Worm (Caenorhabditis elegans) whole organism, L2 larva: ENCODE measurements around the gene nlp-61.

Experiments used
- C34F6.9 ChIP-seq: fragments of 150-350 bp; optimal IDR thresholded peaks from 2 replicates; lab custom pipeline; 2014; ENCODE audit warnings: missing biosample characterization, missing genetic modification characterization
- F13H6.1 ChIP-seq: sonication (generic microtip); optimal IDR thresholded peaks from 2 replicates; lab custom pipeline; 2016; ENCODE audit warnings: missing genetic modification characterization, missing compliant biosample characterization
- R02D3.7 ChIP-seq: fragments of 150-350 bp; optimal IDR thresholded peaks from 2 replicates; lab custom pipeline; 2014; ENCODE audit warnings: missing biosample characterization, missing genetic modification characterization
- ZK546.5 ChIP-seq: sonication (generic microtip); optimal IDR thresholded peaks from 2 replicates; lab custom pipeline; 2017; ENCODE audit warnings: missing biosample characterization, missing genetic modification characterization
- alr-1 ChIP-seq: fragments of 150-350 bp; optimal IDR thresholded peaks from 2 replicates; lab custom pipeline; 2014; ENCODE audit warnings: missing biosample characterization, missing genetic modification characterization
- ama-1 ChIP-seq: fragments of 150-350 bp; optimal IDR thresholded peaks from 2 replicates; lab custom pipeline; 2018; ENCODE audit warnings: inconsistent platforms
- blmp-1 ChIP-seq: sonication (generic microtip); optimal IDR thresholded peaks from 2 replicates; lab custom pipeline; 2017; ENCODE audit warnings: missing genetic modification characterization, mild to moderate bottlenecking, missing compliant biosample characterization, antibody characterized with exemption, moderate library complexity; ENCODE audit not compliant: insufficient read depth
- ceh-82 ChIP-seq: fragments of 150-350 bp; optimal IDR thresholded peaks from 2 replicates; lab custom pipeline; 2014; ENCODE audit warnings: missing biosample characterization, missing genetic modification characterization
- crh-2 ChIP-seq: sonication (generic microtip); optimal IDR thresholded peaks from 2 replicates; lab custom pipeline; 2017; ENCODE audit warnings: missing biosample characterization, missing genetic modification characterization
- dmd-4 ChIP-seq: sonication (generic microtip); optimal IDR thresholded peaks from 2 replicates; lab custom pipeline; 2017; ENCODE audit warnings: missing biosample characterization, missing genetic modification characterization
- egl-27 ChIP-seq: sonication (generic microtip); optimal IDR thresholded peaks from 3 replicates; lab custom pipeline; 2017; ENCODE audit warnings: missing biosample characterization, missing genetic modification reagents, missing genetic modification characterization
- elt-3 ChIP-seq: sonication (generic microtip); optimal IDR thresholded peaks from 2 replicates; lab custom pipeline; 2017; ENCODE audit warnings: missing biosample characterization, missing genetic modification characterization
- fos-1 ChIP-seq: fragments of 150-350 bp; optimal IDR thresholded peaks from 2 replicates; lab custom pipeline; 2014; ENCODE audit warnings: missing biosample characterization, missing genetic modification characterization
- gmeb-1 ChIP-seq: fragments of 150-350 bp; optimal IDR thresholded peaks from 2 replicates; lab custom pipeline; 2014; ENCODE audit warnings: missing biosample characterization, missing genetic modification characterization
- lin-11 ChIP-seq: fragments of 150-350 bp; sonication (generic microtip); optimal IDR thresholded peaks from 2 replicates; lab custom pipeline; 2014; ENCODE audit warnings: missing biosample characterization, missing genetic modification characterization, inconsistent platforms, mixed read lengths
- lin-13 ChIP-seq: fragments of 150-350 bp; optimal IDR thresholded peaks from 2 replicates; lab custom pipeline; 2014; ENCODE audit warnings: missing biosample characterization, missing genetic modification reagents, missing genetic modification characterization
- lin-39 ChIP-seq: fragments of 150-350 bp; optimal IDR thresholded peaks from 2 replicates; lab custom pipeline; 2014; ENCODE audit warnings: missing biosample characterization, missing genetic modification reagents, missing genetic modification characterization
- lsy-2 ChIP-seq, 2 experiments: fragments of 150-350 bp in 1 of 2; sonication (generic microtip) in 1 of 2; optimal IDR thresholded peaks; 2 replicates each; lab custom pipeline; 2014 to 2017; ENCODE audit warnings: missing biosample characterization in 2 of 2, missing genetic modification characterization in 2 of 2
- mbf-1 ChIP-seq: sonication (generic microtip); optimal IDR thresholded peaks from 2 replicates; lab custom pipeline; 2017; ENCODE audit warnings: missing biosample characterization, missing genetic modification characterization
- nhr-10 ChIP-seq: sonication (generic microtip); optimal IDR thresholded peaks from 2 replicates; lab custom pipeline; 2017; ENCODE audit warnings: missing biosample characterization, missing genetic modification characterization
- nhr-11 ChIP-seq: fragments of 150-350 bp; optimal IDR thresholded peaks from 2 replicates; lab custom pipeline; 2014; ENCODE audit warnings: missing biosample characterization, missing genetic modification characterization
- nhr-129 ChIP-seq: fragments of 150-350 bp; optimal IDR thresholded peaks from 2 replicates; lab custom pipeline; 2014; ENCODE audit warnings: missing biosample characterization, missing genetic modification characterization
- nhr-21 ChIP-seq: fragments of 150-350 bp; optimal IDR thresholded peaks from 2 replicates; lab custom pipeline; 2014; ENCODE audit warnings: missing biosample characterization, missing genetic modification characterization
- nhr-23 ChIP-seq: fragments of 150-350 bp; optimal IDR thresholded peaks from 2 replicates; lab custom pipeline; 2014; ENCODE audit warnings: missing biosample characterization, missing genetic modification reagents, missing genetic modification characterization
- nhr-237 ChIP-seq: fragments of 150-350 bp; optimal IDR thresholded peaks from 2 replicates; lab custom pipeline; 2014; ENCODE audit warnings: missing biosample characterization, missing genetic modification characterization
- nhr-25 ChIP-seq: fragments of 150-350 bp; sonication (generic microtip); optimal IDR thresholded peaks from 3 replicates; lab custom pipeline; 2014; ENCODE audit warnings: missing biosample characterization, missing genetic modification characterization
- nhr-6 ChIP-seq: fragments of 150-350 bp; optimal IDR thresholded peaks from 2 replicates; lab custom pipeline; 2014; ENCODE audit warnings: missing biosample characterization, missing genetic modification characterization
- nhr-77 ChIP-seq: fragments of 150-350 bp; optimal IDR thresholded peaks from 2 replicates; lab custom pipeline; 2014; ENCODE audit warnings: missing biosample characterization, missing genetic modification characterization
- peb-1 ChIP-seq: fragments of 150-350 bp; optimal IDR thresholded peaks from 2 replicates; lab custom pipeline; 2014; ENCODE audit warnings: missing biosample characterization, missing genetic modification characterization
- sem-4 ChIP-seq: fragments of 150-350 bp; optimal IDR thresholded peaks from 2 replicates; lab custom pipeline; 2014; ENCODE audit warnings: missing biosample characterization, missing genetic modification reagents, missing genetic modification characterization
- skn-1 ChIP-seq: sonication (generic microtip); optimal IDR thresholded peaks from 2 replicates; lab custom pipeline; 2017; ENCODE audit warnings: missing biosample characterization, missing genetic modification characterization
- sma-3 ChIP-seq: sonication (generic microtip); optimal IDR thresholded peaks from 2 replicates; lab custom pipeline; 2016; ENCODE audit warnings: missing genetic modification reagents, missing genetic modification characterization, missing compliant biosample characterization
- sma-9 ChIP-seq, 2 experiments: fragments of 150-350 bp in 1 of 2; sonication (generic microtip) in 1 of 2; optimal IDR thresholded peaks; 2 replicates each; lab custom pipeline; 2014 to 2016; ENCODE audit warnings: missing genetic modification characterization in 2 of 2, mild to moderate bottlenecking in 1 of 2, missing biosample characterization in 1 of 2, missing compliant biosample characterization in 1 of 2, missing genetic modification reagents in 1 of 2, moderate library complexity in 1 of 2
- unc-62 ChIP-seq: fragments of 150-350 bp; optimal IDR thresholded peaks from 2 replicates; lab custom pipeline; 2014; ENCODE audit warnings: missing biosample characterization, missing genetic modification reagents, missing genetic modification characterization
- zag-1 ChIP-seq: fragments of 150-350 bp; optimal IDR thresholded peaks from 2 replicates; lab custom pipeline; 2014; ENCODE audit warnings: missing biosample characterization, missing genetic modification characterization
- ztf-1 ChIP-seq: fragments of 200-800 bp; sonication (Bioruptor generic); conservative IDR thresholded peaks from 2 replicates; pipeline ENCODE4 v1.3.6; 2022; ENCODE audit warnings: missing genetic modification characterization, missing compliant biosample characterization
- ztf-4 ChIP-seq: fragments of 150-350 bp; optimal IDR thresholded peaks from 2 replicates; lab custom pipeline; 2014; ENCODE audit warnings: missing biosample characterization, missing genetic modification characterization

nlp-61 gene

DNA sequence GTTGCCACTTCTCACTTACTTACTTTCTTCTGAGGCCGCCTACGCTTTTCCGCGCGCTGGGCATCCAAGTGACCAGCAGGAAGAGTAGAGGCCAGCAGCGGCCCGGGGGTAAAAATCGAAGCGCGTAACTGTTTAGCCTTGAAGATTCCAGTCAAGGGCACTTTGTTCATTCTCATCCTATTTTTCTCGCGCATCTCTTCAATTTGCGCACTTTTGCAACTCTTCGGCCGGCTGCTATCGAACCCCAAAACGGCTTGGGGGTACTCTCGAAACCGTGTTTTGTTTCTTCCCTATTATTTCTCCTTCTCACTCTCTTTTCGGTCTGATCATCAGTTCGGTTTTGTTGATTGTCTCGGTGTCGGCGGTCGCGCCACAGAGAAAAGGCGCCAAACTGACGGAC, 40.9 kb upstream of the nlp-61 start:
- TF ChIP-seq sma-3 (GFP tag; lab: Kevin White, UChicago) (peak; percentile 31), nhr-25 (tag; lab: Kevin White, UChicago) (peak; percentile 40), peb-1 (no peak), blmp-1 (tag; lab: Kevin White, UChicago) (peak; percentile 25), mbf-1 (tag; lab: Kevin White, UChicago) (no peak)

DNA sequence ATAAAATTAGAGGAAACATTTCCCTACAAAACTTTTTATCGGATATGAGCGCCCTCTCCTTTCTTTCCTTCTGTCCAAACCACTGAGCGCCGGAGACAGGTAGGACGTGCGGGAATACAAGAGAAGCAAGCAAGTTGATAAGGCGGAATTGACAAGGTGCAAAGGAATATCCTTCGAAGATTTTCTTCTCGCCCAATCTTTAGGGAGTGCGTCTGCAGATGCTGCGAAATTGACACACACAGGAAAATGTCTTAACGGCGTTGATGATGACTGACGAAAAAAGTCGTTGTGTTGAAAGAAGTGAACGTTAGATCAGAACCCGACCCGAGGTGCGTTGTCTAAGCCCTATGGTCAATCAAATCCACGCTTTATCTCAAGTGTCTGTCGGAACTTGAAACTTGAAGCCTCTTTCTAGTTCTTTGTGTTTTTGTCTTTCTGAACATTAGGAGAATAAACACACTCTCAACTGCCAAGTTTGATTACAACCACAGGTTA, 39.7 kb upstream of the nlp-61 start:
- TF ChIP-seq fos-1 (no peak), blmp-1 (tag; lab: Kevin White, UChicago) (no peak), nhr-21 (tag; lab: Kevin White, UChicago) (peak; percentile 46), crh-2 (no peak), F13H6.1 (tag; lab: Kevin White, UChicago) (no peak)

DNA sequence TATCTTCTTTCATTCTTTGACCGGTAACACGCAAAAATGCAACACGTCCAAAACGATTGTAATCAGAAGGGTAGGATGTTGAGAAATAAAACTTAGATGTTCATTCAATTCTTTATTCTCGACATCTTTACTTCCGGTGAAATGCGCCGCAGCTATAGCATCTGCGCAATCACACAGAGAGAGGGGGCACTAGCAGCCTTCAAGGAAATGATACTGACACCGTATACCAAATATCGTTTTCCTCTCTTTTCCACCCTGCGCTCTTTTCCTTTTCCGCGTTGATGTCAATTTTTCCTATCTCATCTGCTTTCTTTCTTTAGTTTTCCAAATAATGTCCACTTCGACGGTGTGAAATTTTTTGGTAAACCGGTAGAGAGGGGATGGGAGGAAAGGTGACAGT, 36.7 kb upstream of the nlp-61 start:
- TF ChIP-seq dmd-4 (tag; lab: Kevin White, UChicago) (no peak), nhr-21 (tag; lab: Kevin White, UChicago) (peak; percentile 34), crh-2 (no peak), fos-1 (peak; percentile 5), nhr-10 (no peak), nhr-25 (tag; lab: Kevin White, UChicago) (peak; percentile 1), sem-4 (tag; lab: Kevin White, UChicago) (peak; percentile 2)

DNA sequence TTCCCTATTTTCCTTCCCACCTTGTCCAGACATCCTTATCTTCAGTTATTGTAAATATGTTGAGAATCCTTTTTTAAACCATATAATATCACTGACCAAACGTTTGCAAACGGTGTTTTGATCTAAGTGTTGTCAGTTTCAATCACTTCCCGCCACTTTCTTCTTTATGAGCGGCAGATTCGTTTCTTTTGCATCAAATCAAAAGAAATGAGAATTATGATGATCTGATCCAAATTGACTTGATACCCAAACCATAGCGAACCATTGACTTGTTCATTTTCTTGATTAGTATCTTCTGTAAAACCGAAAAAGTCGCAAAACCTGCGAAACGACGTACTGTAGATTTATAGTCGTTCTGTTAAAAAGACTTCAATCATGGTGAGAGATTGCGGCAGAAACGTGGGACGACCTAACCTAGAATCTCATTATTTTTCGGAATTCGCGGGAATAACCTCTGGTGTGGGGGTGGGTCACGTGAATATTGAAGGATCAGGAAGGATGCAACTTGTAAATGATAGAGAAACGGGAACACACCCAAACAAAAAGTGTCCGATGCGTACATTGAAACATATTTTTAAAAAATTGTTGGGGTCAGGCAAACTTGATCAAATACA, 33.4 kb upstream of the nlp-61 start:
- TF ChIP-seq lin-11 (tag; lab: Kevin White, UChicago), result no peak
- TF ChIP-seq nhr-237 (tag; lab: Kevin White, UChicago), result no peak
- no peak for TF ChIP-seq C34F6.9 (tag; lab: Kevin White, UChicago)
- no peak for TF ChIP-seq ztf-1
- TF ChIP-seq nhr-77 (tag; lab: Kevin White, UChicago), result no peak
- TF ChIP-seq lin-13, result no peak
- no peak for TF ChIP-seq unc-62
- no peak for TF ChIP-seq dmd-4 (tag; lab: Kevin White, UChicago)
- no peak for TF ChIP-seq elt-3 (tag; lab: Kevin White, UChicago)
- peak; percentile 16 for TF ChIP-seq nhr-25 (tag; lab: Kevin White, UChicago)
- TF ChIP-seq nhr-11 (tag; lab: Kevin White, UChicago), result no peak
- no peak for TF ChIP-seq nhr-23 (tag; lab: Kevin White, UChicago)
- no peak for TF ChIP-seq ztf-4 (tag; lab: Kevin White, UChicago)
- no peak for TF ChIP-seq alr-1
- no peak for TF ChIP-seq egl-27 (tag; lab: Kevin White, UChicago)
- TF ChIP-seq lsy-2 (tag; optimal IDR thresholded peaks at IDR 0.05; lab: Kevin White, UChicago), result no peak
- TF ChIP-seq zag-1 (tag; lab: Kevin White, UChicago), result no peak
- TF ChIP-seq nhr-129, result no peak
- TF ChIP-seq R02D3.7 (tag; lab: Kevin White, UChicago), result no peak
- TF ChIP-seq ZK546.5 (tag; lab: Kevin White, UChicago), result no peak
- TF ChIP-seq sma-9 (GFP tag; optimal IDR thresholded peaks at IDR 0.05; lab: Kevin White, UChicago), result peak; percentile 44
- no peak for TF ChIP-seq sma-9 (tag; optimal IDR thresholded peaks at IDR 0.05; lab: Kevin White, UChicago)
- TF ChIP-seq skn-1 (tag; lab: Kevin White, UChicago), result no peak
- TF ChIP-seq sem-4 (tag; lab: Kevin White, UChicago), result no peak
- no peak for TF ChIP-seq ceh-82
- no peak for TF ChIP-seq gmeb-1 (tag; lab: Kevin White, UChicago)
- TF ChIP-seq nhr-10, result no peak
- TF ChIP-seq peb-1, result no peak
- peak; percentile 28 for TF ChIP-seq sma-3 (GFP tag; lab: Kevin White, UChicago)
- no peak for TF ChIP-seq ama-1 (lab: Kevin White, UChicago)
- TF ChIP-seq lin-39 (tag; lab: Kevin White, UChicago), result no peak
- no peak for TF ChIP-seq nhr-6 (tag; lab: Kevin White, UChicago)
- peak; percentile 59 for TF ChIP-seq nhr-21 (tag; lab: Kevin White, UChicago)
